Fruit fly (Drosophila melanogaster): ENCODE measurements around the gene CG32269.

The CG32269 gene

dm6 chr3L:3192912-3193311, 15.9 kb downstream of the CG32269 start, which contains the start of gene Hsp83 (continued):
- TF ChIP-seq CG6791 (GFP tag; IDR thresholded peaks at IDR 0.05; ENCODE audit: partially characterized antibody): peak; percentile 23; the same call in 1 of the 3 replicates
- TF ChIP-seq CG6683 (GFP tag; optimal IDR thresholded peaks at IDR 0.05): peak; percentile 97
- TF ChIP-seq dpn (GFP tag; optimal IDR thresholded peaks at IDR 0.05): peak; percentile 85 to 94
- TF ChIP-seq Lpt (GFP tag; optimal IDR thresholded peaks at IDR 0.05): no peak
- no peak for TF ChIP-seq sna (GFP tag; IDR thresholded peaks at IDR 0.05; ENCODE audit: partially characterized antibody)
- peak; percentile 95 for TF ChIP-seq CG13775 (GFP tag; optimal IDR thresholded peaks at IDR 0.05)
- TF ChIP-seq Doc2 (GFP tag; IDR thresholded peaks at IDR 0.05): 0 out of 2 replicates have a peak, but pooled peaks have one; percentile 33
- peak; percentile 87 for TF ChIP-seq D19B (GFP tag; optimal IDR thresholded peaks at IDR 0.05)
- TF ChIP-seq CG2889 (GFP tag; IDR thresholded peaks at IDR 0.05): peak; percentile 81
- TF ChIP-seq Adf1 (GFP tag; IDR thresholded peaks at IDR 0.05): peak; percentile 77
- peak; percentile 89 for TF ChIP-seq CG30431 (GFP tag; optimal IDR thresholded peaks at IDR 0.05)
- peak; percentile 94 for TF ChIP-seq Sox100B (GFP tag; optimal IDR thresholded peaks at IDR 0.05)
- peak; percentile 99 for TF ChIP-seq MTF-1 (GFP tag; optimal IDR thresholded peaks at IDR 0.05; ENCODE audit: borderline replicate concordance)
- no peak for TF ChIP-seq ato (GFP tag; IDR thresholded peaks at IDR 0.05; ENCODE audit: partially characterized antibody)
- TF ChIP-seq CG17568 (GFP tag; optimal IDR thresholded peaks at IDR 0.05): peak; percentile 99
- peak; percentile 72 for TF ChIP-seq CG13424 (tag; optimal IDR thresholded peaks at IDR 0.05)
- TF ChIP-seq lmd (GFP tag; IDR thresholded peaks at IDR 0.05): peak; percentile 80
- TF ChIP-seq CG15514 (GFP tag; optimal IDR thresholded peaks at IDR 0.05): no peak
- peak; percentile 95 for TF ChIP-seq CG12391 (tag; optimal IDR thresholded peaks at IDR 0.05)
- peak; percentile 98 for TF ChIP-seq CG12659 (GFP tag; optimal IDR thresholded peaks at IDR 0.05)
- no peak for TF ChIP-seq Doc3 (GFP tag; IDR thresholded peaks at IDR 0.05; ENCODE audit: partially characterized antibody)
- peak; percentile 94 for TF ChIP-seq unpg (GFP tag; optimal IDR thresholded peaks at IDR 0.05)
- peak; percentile 83 for TF ChIP-seq CG14710 (tag; optimal IDR thresholded peaks at IDR 0.05)
- TF ChIP-seq CTCF (GFP tag; optimal IDR thresholded peaks at IDR 0.05): peak; percentile 80
- no peak for TF ChIP-seq hb (GFP tag; IDR thresholded peaks at IDR 0.05; ENCODE audit: partially characterized antibody)
- peak; percentile 81 for TF ChIP-seq CG3995 (GFP tag; optimal IDR thresholded peaks at IDR 0.05)
- peak; percentile 99 for TF ChIP-seq CG10431 (GFP tag; optimal IDR thresholded peaks at IDR 0.05)
- peak; percentile 92 for TF ChIP-seq tap (tag; optimal IDR thresholded peaks at IDR 0.05)
- peak; percentile 95 for TF ChIP-seq org-1 (GFP tag; optimal IDR thresholded peaks at IDR 0.05)
- TF ChIP-seq pnt (GFP tag; optimal IDR thresholded peaks at IDR 0.05): peak; percentile 30
- TF ChIP-seq H15 (GFP tag; IDR thresholded peaks at IDR 0.05): peak; percentile 92
- TF ChIP-seq NC2β (GFP tag; optimal IDR thresholded peaks at IDR 0.05): peak; percentile 97
- TF ChIP-seq h (optimal IDR thresholded peaks at IDR 0.05): no peak
- peak; percentile 94 for TF ChIP-seq repo (GFP tag; optimal IDR thresholded peaks at IDR 0.05)
- TF ChIP-seq CG30403 (GFP tag; optimal IDR thresholded peaks at IDR 0.05): peak; percentile 82
- peak; percentile 98 for TF ChIP-seq gcm (GFP tag; optimal IDR thresholded peaks at IDR 0.05)
- TF ChIP-seq ftz-f1 (GFP tag; optimal IDR thresholded peaks at IDR 0.05): peak; percentile 80
- TF ChIP-seq HLH54F (GFP tag; optimal IDR thresholded peaks at IDR 0.05): peak; percentile 88
- TF ChIP-seq NC2α (GFP tag; optimal IDR thresholded peaks at IDR 0.05): peak; percentile 93
- peak; percentile 77 for TF ChIP-seq CG13123 (GFP tag; optimal IDR thresholded peaks at IDR 0.05)
- TF ChIP-seq CG2129 (GFP tag; IDR thresholded peaks at IDR 0.05; ENCODE audit: partially characterized antibody): no peak
- peak; percentile 83 for TF ChIP-seq CG18476 (GFP tag; optimal IDR thresholded peaks at IDR 0.05)
- peak; percentile 53 for TF ChIP-seq CG15479 (GFP tag; optimal IDR thresholded peaks at IDR 0.05)
- peak; percentile 86 for TF ChIP-seq CG2120 (GFP tag; optimal IDR thresholded peaks at IDR 0.05)
- TF ChIP-seq aop (GFP tag; IDR thresholded peaks at IDR 0.05): 0 out of 2 replicates have a peak, but pooled peaks have one; percentile 41
- TF ChIP-seq CG3407 (GFP tag; optimal IDR thresholded peaks at IDR 0.05): peak; percentile 94
- TF ChIP-seq CG8924 (tag; optimal IDR thresholded peaks at IDR 0.05): peak; percentile 81
- TF ChIP-seq maf-S (GFP tag; optimal IDR thresholded peaks at IDR 0.05): peak; percentile 89
- peak; percentile 73 for TF ChIP-seq Hr3 (GFP tag; optimal IDR thresholded peaks at IDR 0.05)
- TF ChIP-seq CG11695 (GFP tag; IDR thresholded peaks at IDR 0.05): peak; percentile 84
- peak; percentile 90 for TF ChIP-seq wdn (GFP tag; IDR thresholded peaks at IDR 0.05)
